Worm (Caenorhabditis elegans) whole organism, young adult: Measurements from ENCODE around the gene crm-1.

Source experiments
- F37B4.10 ChIP-seq: fragments of 200-800 bp; sonication (Bioruptor generic); IDR thresholded peaks from 2 replicates; pipeline ENCODE4 v1.3.6; 2022; ENCODE audit warnings: missing genetic modification characterization, missing compliant biosample characterization
- F39B2.1 ChIP-seq: fragments of 200-800 bp; sonication (Bioruptor generic); IDR thresholded peaks from 2 replicates; pipeline ENCODE4 v1.3.6; 2022; ENCODE audit warnings: missing genetic modification reagents, missing genetic modification characterization, missing compliant biosample characterization
- F49E8.2 ChIP-seq: sonication (generic microtip); optimal IDR thresholded peaks from 3 replicates; lab custom pipeline; 2017; ENCODE audit warnings: missing genetic modification characterization, mild to moderate bottlenecking, missing compliant biosample characterization, antibody characterized with exemption, moderate library complexity; ENCODE audit not compliant: insufficient read depth
- F55B11.4 ChIP-seq: sonication (generic microtip); optimal IDR thresholded peaks from 2 replicates; lab custom pipeline; 2016; ENCODE audit warnings: missing compliant biosample characterization, missing genetic modification characterization, borderline replicate concordance; ENCODE audit not compliant: insufficient read depth
- K11D2.4 ChIP-seq: fragments of 200-800 bp; sonication (Bioruptor generic); IDR thresholded peaks from 2 replicates; pipeline ENCODE4 v1.3.6; 2022; ENCODE audit warnings: missing genetic modification reagents, missing genetic modification characterization, missing compliant biosample characterization
- T26A5.8 ChIP-seq: sonication (generic microtip); optimal IDR thresholded peaks from 2 replicates; lab custom pipeline; 2016; ENCODE audit warnings: missing genetic modification characterization, missing compliant biosample characterization
- Y53G8AR.9 ChIP-seq: fragments of 200-800 bp; sonication (Bioruptor generic); conservative IDR thresholded peaks from 2 replicates; pipeline ENCODE4 v1.3.6; 2022; ENCODE audit warnings: missing genetic modification reagents, missing genetic modification characterization, missing compliant biosample characterization
- Y95B8A.8 ChIP-seq: fragments of 200-800 bp; sonication (Bioruptor generic); IDR thresholded peaks from 2 replicates; pipeline ENCODE4 v1.3.6; 2022; ENCODE audit warnings: missing genetic modification reagents, missing genetic modification characterization, missing compliant biosample characterization
- ama-1 ChIP-seq, 3 experiments: fragments of 150-350 bp in 1 of 3; sonication (generic microtip) in 2 of 3; optimal IDR thresholded peaks; 2 replicates each; lab custom pipeline; 2014 to 2018; ENCODE audit warnings: missing biosample characterization in 2 of 3, missing genetic modification characterization in 2 of 3, missing genetic modification reagents in 2 of 3
- athp-1 ChIP-seq: sonication (generic microtip); optimal IDR thresholded peaks from 2 replicates; lab custom pipeline; 2017; ENCODE audit warnings: mild to moderate bottlenecking, missing genetic modification characterization, missing compliant biosample characterization
- attf-5 ChIP-seq: fragments of 200-800 bp; sonication (Bioruptor generic); optimal IDR thresholded peaks from 2 replicates; lab custom pipeline; 2018; ENCODE audit warnings: mild to moderate bottlenecking, missing genetic modification characterization, missing compliant biosample characterization
- ccch-3 ChIP-seq: fragments of 200-800 bp; sonication (Bioruptor generic); optimal IDR thresholded peaks from 2 replicates; lab custom pipeline; 2018; ENCODE audit warnings: mild to moderate bottlenecking, missing genetic modification characterization, missing compliant biosample characterization
- cebp-1 ChIP-seq, 2 experiments: fragments of 200-800 bp in 1 of 2; sonication (Bioruptor generic) in 1 of 2; sonication (generic microtip) in 1 of 2; IDR thresholded peaks in 1 of 2; optimal IDR thresholded peaks in 1 of 2; 2 replicates each; pipeline versions ENCODE4 v1.3.6 to Lab custom; 2017 to 2022; ENCODE audit warnings: missing compliant biosample characterization in 2 of 2, missing genetic modification characterization in 2 of 2, mild to moderate bottlenecking in 1 of 2, missing genetic modification reagents in 1 of 2, moderate library complexity in 1 of 2
- ceh-100 ChIP-seq: fragments of 200-800 bp; sonication (Bioruptor generic); IDR thresholded peaks from 2 replicates; pipeline ENCODE4 v1.3.6; 2022; ENCODE audit warnings: missing genetic modification reagents, missing genetic modification characterization, missing compliant biosample characterization
- ceh-27 ChIP-seq: fragments of 200-800 bp; sonication (Bioruptor generic); optimal IDR thresholded peaks from 2 replicates; lab custom pipeline; 2018; ENCODE audit warnings: mild to moderate bottlenecking, missing genetic modification characterization, moderate library complexity, missing compliant biosample characterization
- die-1 ChIP-seq: sonication (generic microtip); optimal IDR thresholded peaks from 2 replicates; lab custom pipeline; 2016; ENCODE audit warnings: missing genotype, mild to moderate bottlenecking, missing genetic modification characterization, missing compliant biosample characterization
- egl-18 ChIP-seq: fragments of 200-800 bp; sonication (Bioruptor generic); IDR thresholded peaks from 2 replicates; pipeline ENCODE4 v1.3.6; 2022; ENCODE audit warnings: missing genetic modification reagents, missing genetic modification characterization, missing compliant biosample characterization
- ets-4 ChIP-seq: fragments of 200-800 bp; sonication (Bioruptor generic); optimal IDR thresholded peaks from 2 replicates; lab custom pipeline; 2018; ENCODE audit warnings: mild to moderate bottlenecking, missing genetic modification characterization, missing compliant biosample characterization
- hlh-26 ChIP-seq: fragments of 200-800 bp; sonication (Bioruptor generic); conservative IDR thresholded peaks from 2 replicates; pipeline ENCODE4 v1.3.6; 2022; ENCODE audit warnings: missing genetic modification reagents, missing genetic modification characterization, missing compliant biosample characterization
- hmg-1.2 ChIP-seq: fragments of 200-800 bp; sonication (Bioruptor generic); IDR thresholded peaks from 2 replicates; pipeline ENCODE4 v1.3.6; 2022; ENCODE audit warnings: missing genetic modification reagents, missing genetic modification characterization, missing compliant biosample characterization
- lag-1 ChIP-seq: fragments of 200-800 bp; sonication (Bioruptor generic); IDR thresholded peaks from 2 replicates; pipeline ENCODE4 v1.3.6; 2022; ENCODE audit warnings: missing genetic modification reagents, missing genetic modification characterization, missing compliant biosample characterization
- let-607 ChIP-seq, 2 experiments: fragments of 200-800 bp in 1 of 2; sonication (Bioruptor generic) in 1 of 2; sonication (generic microtip) in 1 of 2; optimal IDR thresholded peaks; 2 replicates each; lab custom pipeline; 2016 to 2018; ENCODE audit warnings: mild to moderate bottlenecking in 2 of 2, missing compliant biosample characterization in 2 of 2, missing genetic modification characterization in 2 of 2, moderate library complexity in 2 of 2, missing genotype in 1 of 2
- lsy-27 ChIP-seq: sonication (generic microtip); optimal IDR thresholded peaks from 2 replicates; lab custom pipeline; 2017; ENCODE audit warnings: missing genetic modification characterization, mild to moderate bottlenecking, missing compliant biosample characterization, antibody characterized with exemption, missing genotype, borderline replicate concordance; ENCODE audit not compliant: insufficient read depth
- madf-8 ChIP-seq: fragments of 200-800 bp; sonication (Bioruptor generic); conservative IDR thresholded peaks from 2 replicates; pipeline ENCODE4 v1.3.6; 2022; ENCODE audit warnings: missing genetic modification reagents, missing genetic modification characterization, missing compliant biosample characterization
- nfya-1 ChIP-seq: sonication (generic microtip); optimal IDR thresholded peaks from 2 replicates; lab custom pipeline; 2017; ENCODE audit warnings: antibody characterized with exemption, missing compliant biosample characterization, missing genetic modification characterization, borderline replicate concordance; ENCODE audit not compliant: insufficient read depth
- nfya-2 ChIP-seq: fragments of 200-800 bp; sonication (Bioruptor generic); IDR thresholded peaks from 2 replicates; pipeline ENCODE4 v1.3.6; 2022; ENCODE audit warnings: missing genetic modification reagents, missing genetic modification characterization, missing compliant biosample characterization
- nfyb-1 ChIP-seq: fragments of 200-800 bp; sonication (Bioruptor generic); IDR thresholded peaks from 2 replicates; pipeline ENCODE4 v1.3.6; 2022; ENCODE audit warnings: missing genetic modification reagents, missing genetic modification characterization, missing compliant biosample characterization
- nhr-179 ChIP-seq: sonication (generic microtip); optimal IDR thresholded peaks from 2 replicates; lab custom pipeline; 2016; ENCODE audit warnings: mild to moderate bottlenecking, missing genetic modification characterization, missing compliant biosample characterization
- nhr-27 ChIP-seq: fragments of 200-800 bp; sonication (Bioruptor generic); optimal IDR thresholded peaks from 2 replicates; lab custom pipeline; 2018; ENCODE audit warnings: mild to moderate bottlenecking, missing genetic modification characterization, moderate library complexity, missing compliant biosample characterization
- nhr-90 ChIP-seq: sonication (generic microtip); optimal IDR thresholded peaks from 2 replicates; lab custom pipeline; 2016; ENCODE audit warnings: missing genotype, mild to moderate bottlenecking, missing genetic modification characterization, missing compliant biosample characterization
- rcor-1 ChIP-seq: fragments of 200-800 bp; sonication (Bioruptor generic); IDR thresholded peaks from 2 replicates; pipeline ENCODE4 v1.3.6; 2022; ENCODE audit warnings: missing genetic modification reagents, missing genetic modification characterization, missing compliant biosample characterization
- rec-8 ChIP-seq, 2 experiments: sonication (generic microtip); optimal IDR thresholded peaks; 2 replicates each; lab custom pipeline; 2016; ENCODE audit warnings: mild to moderate bottlenecking in 2 of 2, missing genetic modification characterization in 2 of 2, missing genetic modification reagents in 2 of 2, missing genotype in 2 of 2, missing biosample characterization in 1 of 2, missing compliant biosample characterization in 1 of 2, moderate library complexity in 1 of 2
- repo-1 ChIP-seq: sonication (generic microtip); optimal IDR thresholded peaks from 2 replicates; lab custom pipeline; 2017; ENCODE audit warnings: mild to moderate bottlenecking, missing genetic modification characterization, missing compliant biosample characterization
- rpc-1 ChIP-seq, 2 experiments: fragments of 150-350 bp in 1 of 2; sonication (generic microtip) in 1 of 2; optimal IDR thresholded peaks; 2 replicates each; lab custom pipeline; 2014 to 2018; ENCODE audit warnings: missing biosample characterization in 1 of 2, missing genetic modification characterization in 1 of 2, missing genetic modification reagents in 1 of 2, missing genotype in 1 of 2
- snpc-1.1 ChIP-seq: sonication (generic microtip); optimal IDR thresholded peaks from 2 replicates; lab custom pipeline; 2017; ENCODE audit warnings: missing genetic modification characterization, mild to moderate bottlenecking, missing compliant biosample characterization, antibody characterized with exemption, moderate library complexity, missing genotype, missing genetic modification reagents; ENCODE audit not compliant: insufficient read depth
- snpc-3.4 ChIP-seq: sonication (generic microtip); optimal IDR thresholded peaks from 2 replicates; lab custom pipeline; 2017; ENCODE audit warnings: missing genetic modification characterization, mild to moderate bottlenecking, missing compliant biosample characterization, antibody characterized with exemption, moderate library complexity, missing genotype, missing genetic modification reagents
- snpc-4 ChIP-seq, 5 experiments: fragments of 150-350 bp in 1 of 5; sonication (generic microtip) in 4 of 5; optimal IDR thresholded peaks; 2 replicates each; lab custom pipeline; 2014 to 2018; ENCODE audit warnings: missing genetic modification characterization in 5 of 5, missing biosample characterization in 3 of 5, antibody characterized with exemption in 2 of 5, mild to moderate bottlenecking in 2 of 5, missing compliant biosample characterization in 2 of 5, missing genotype in 2 of 5, moderate library complexity in 2 of 5, missing genetic modification reagents in 1 of 5
- unc-130 ChIP-seq: sonication (generic microtip); optimal IDR thresholded peaks from 2 replicates; lab custom pipeline; 2016; ENCODE audit warnings: missing genetic modification reagents, missing genetic modification characterization, missing compliant biosample characterization
- xnd-1 ChIP-seq: sonication (generic microtip); optimal IDR thresholded peaks from 2 replicates; lab custom pipeline; 2016; ENCODE audit warnings: missing genotype, missing genetic modification reagents, missing genetic modification characterization, missing compliant biosample characterization
- ztf-26 ChIP-seq: sonication (generic microtip); optimal IDR thresholded peaks from 2 replicates; lab custom pipeline; 2017; ENCODE audit warnings: missing genetic modification characterization, missing compliant biosample characterization
- ztf-6 ChIP-seq: fragments of 200-800 bp; sonication (Bioruptor generic); IDR thresholded peaks from 2 replicates; pipeline ENCODE4 v1.3.6; 2022; ENCODE audit warnings: missing genetic modification reagents, missing genetic modification characterization, missing compliant biosample characterization

The crm-1 gene

DNA sequence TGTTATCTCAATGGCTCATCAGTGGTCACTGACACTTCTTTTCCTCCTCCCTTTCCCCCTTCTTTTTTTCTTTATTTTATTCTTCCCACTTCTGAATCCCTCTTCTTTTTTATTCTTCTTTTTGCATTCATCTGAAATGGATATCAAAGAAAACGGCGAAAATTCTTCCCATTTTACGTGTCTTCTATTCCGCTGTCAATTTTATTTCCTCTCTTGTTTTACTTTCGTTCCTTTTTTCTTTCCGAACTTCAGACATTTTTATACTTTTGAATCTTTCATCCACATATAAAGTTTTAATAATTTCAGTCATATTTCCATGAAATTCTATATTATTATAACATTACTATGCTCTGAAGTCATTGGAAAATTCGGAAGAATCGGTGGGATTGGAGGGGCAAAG is 44.7 kb downstream of the crm-1 start, which contains the start of gene B0024.3:
Gene B0024.3, plus strand, starts transcription at position 301 of the 400 bp plus-strand sequence.
- no peak for TF ChIP-seq snpc-3.4 (tag; lab: Kevin White, UChicago)
- TF ChIP-seq rpc-1 (optimal IDR thresholded peaks at IDR 0.05; lab: Kevin White, UChicago) = no peak
- TF ChIP-seq rpc-1 (tag; optimal IDR thresholded peaks at IDR 0.05; lab: Kevin White, UChicago) = no peak
- TF ChIP-seq athp-1 (tag; lab: Kevin White, UChicago) = no peak
- no peak for TF ChIP-seq cebp-1 (GFP tag; IDR thresholded peaks at IDR 0.05; lab: Robert Waterston, UW)
- no peak for TF ChIP-seq cebp-1 (tag; optimal IDR thresholded peaks at IDR 0.05; lab: Kevin White, UChicago)
- TF ChIP-seq snpc-1.1 = no peak
- no peak for TF ChIP-seq snpc-4 (GFP tag; optimal IDR thresholded peaks at IDR 0.05; lab: Kevin White, UChicago)
- TF ChIP-seq snpc-4 (tag; optimal IDR thresholded peaks at IDR 0.05; lab: Kevin White, UChicago) = no peak
- TF ChIP-seq ets-4 (GFP tag; lab: Kevin White, UChicago) = no peak
- TF ChIP-seq lag-1 = no peak
- TF ChIP-seq repo-1 (tag; lab: Kevin White, UChicago) = no peak
- no peak for TF ChIP-seq F37B4.10
- no peak for TF ChIP-seq let-607 (tag; optimal IDR thresholded peaks at IDR 0.05; lab: Kevin White, UChicago)
- no peak for TF ChIP-seq nhr-90 (tag; lab: Kevin White, UChicago)
- TF ChIP-seq F39B2.1 (GFP tag; lab: Robert Waterston, UW) = no peak
- TF ChIP-seq nfya-2 (GFP tag; lab: Robert Waterston, UW) = no peak
- no peak for TF ChIP-seq egl-18 (GFP tag; lab: Robert Waterston, UW)
- TF ChIP-seq ceh-100 (GFP tag; lab: Robert Waterston, UW) = no peak

- TF ChIP-seq ccch-3 (GFP tag; lab: Kevin White, UChicago) (no peak), die-1 (tag; lab: Kevin White, UChicago) (no peak), F49E8.2 (no peak), T26A5.8 (tag; lab: Kevin White, UChicago) (no peak), nhr-27 (tag; lab: Kevin White, UChicago) (no peak), nhr-179 (no peak), nfya-1 (tag; lab: Kevin White, UChicago) (no peak), unc-130 (GFP tag; lab: Kevin White, UChicago) (no peak), hlh-26 (GFP tag; lab: Robert Waterston, UW) (no peak), snpc-4 (GFP tag; optimal IDR thresholded peaks at IDR 0.05; lab: Kevin White, UChicago) (no peak), snpc-4 (tag; optimal IDR thresholded peaks at IDR 0.05; lab: Kevin White, UChicago) (no peak)
Measured at ce11 chrV:10285853-10286252, 46.1 kb downstream of the crm-1 start.

DNA sequence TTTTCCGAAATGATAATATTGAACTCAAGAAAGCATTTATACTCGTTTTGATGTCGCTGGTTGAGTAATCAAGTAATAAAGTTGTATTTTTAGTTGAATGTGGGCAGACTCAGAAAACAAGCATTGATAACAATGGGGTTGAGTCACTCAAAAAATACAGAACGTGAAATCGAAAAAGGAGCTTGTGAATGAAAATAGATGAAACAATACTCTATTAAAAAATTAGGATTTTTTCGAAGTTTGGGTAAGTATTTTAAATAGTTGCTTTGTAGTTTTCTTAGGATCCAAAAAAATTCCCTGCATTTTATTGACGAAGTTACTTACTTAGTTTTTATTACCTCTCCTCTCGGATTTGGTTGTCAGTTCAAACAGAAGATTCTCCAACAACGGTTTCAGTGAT is 48.5 kb downstream of the crm-1 start, which contains the start of gene lys-3:
Gene lys-3, minus strand, starts transcription at position 101 of the 400 bp plus-strand sequence.
- no peak for TF ChIP-seq ama-1 (optimal IDR thresholded peaks at IDR 0.05; lab: Kevin White, UChicago)
- TF ChIP-seq ama-1 (GFP tag; optimal IDR thresholded peaks at IDR 0.05; lab: Kevin White, UChicago) = no peak
- no peak for TF ChIP-seq lag-1
- TF ChIP-seq F37B4.10 = no peak
- TF ChIP-seq hmg-1.2 (GFP tag; lab: Robert Waterston, UW) = no peak
- no peak for TF ChIP-seq ztf-26
- no peak for TF ChIP-seq nfyb-1 (GFP tag; lab: Robert Waterston, UW)
- TF ChIP-seq F55B11.4 = no peak
- no peak for TF ChIP-seq Y53G8AR.9
- no peak for TF ChIP-seq rcor-1 (GFP tag; lab: Robert Waterston, UW)
- no peak for TF ChIP-seq rec-8 (tag; optimal IDR thresholded peaks at IDR 0.05; lab: Kevin White, UChicago)
- TF ChIP-seq ztf-6 (GFP tag; lab: Robert Waterston, UW) = no peak
- no peak for TF ChIP-seq die-1 (tag; lab: Kevin White, UChicago)
- no peak for TF ChIP-seq lsy-27 (tag; lab: Kevin White, UChicago)
- TF ChIP-seq Y95B8A.8 = no peak
- TF ChIP-seq madf-8 (GFP tag; lab: Robert Waterston, UW) = no peak
- no peak for TF ChIP-seq attf-5 (GFP tag; lab: Kevin White, UChicago)
- TF ChIP-seq ceh-27 = no peak
- no peak for TF ChIP-seq K11D2.4
- TF ChIP-seq xnd-1 (tag; lab: Kevin White, UChicago) = no peak
